Worm (Caenorhabditis elegans) whole organism, L3 larva: ENCODE measurements around the gene srh-1.

Experiments
- R02D3.7 ChIP-seq: fragments of 150-350 bp; optimal IDR thresholded peaks from 2 replicates; lab custom pipeline; 2014; ENCODE audit warnings: missing biosample characterization, missing genetic modification characterization
- ZK546.5 ChIP-seq: sonication (generic microtip); optimal IDR thresholded peaks from 2 replicates; lab custom pipeline; 2017; ENCODE audit warnings: missing biosample characterization, missing genetic modification characterization
- aly-2 ChIP-seq: fragments of 150-350 bp; optimal IDR thresholded peaks from 2 replicates; lab custom pipeline; 2014; ENCODE audit warnings: missing biosample characterization, missing genetic modification characterization
- ama-1 ChIP-seq: fragments of 150-350 bp; optimal IDR thresholded peaks from 2 replicates; lab custom pipeline; 2018
- ceh-16 ChIP-seq: sonication (generic microtip); optimal IDR thresholded peaks from 2 replicates; lab custom pipeline; 2017; ENCODE audit warnings: missing biosample characterization, missing genetic modification characterization
- ceh-82 ChIP-seq: fragments of 150-350 bp; optimal IDR thresholded peaks from 2 replicates; lab custom pipeline; 2014; ENCODE audit warnings: missing biosample characterization, missing genetic modification characterization
- ceh-9 ChIP-seq: sonication (generic microtip); optimal IDR thresholded peaks from 2 replicates; lab custom pipeline; 2018; ENCODE audit warnings: missing biosample characterization, missing genetic modification characterization
- daf-12 ChIP-seq: fragments of 150-350 bp; optimal IDR thresholded peaks from 2 replicates; lab custom pipeline; 2014; ENCODE audit warnings: missing biosample characterization, missing genetic modification reagents, missing genetic modification characterization
- egl-27 ChIP-seq: sonication (generic microtip); optimal IDR thresholded peaks from 4 replicates; lab custom pipeline; 2017; ENCODE audit warnings: missing biosample characterization, missing genetic modification reagents, missing genetic modification characterization
- egl-5 ChIP-seq: fragments of 150-350 bp; optimal IDR thresholded peaks from 2 replicates; lab custom pipeline; 2017; ENCODE audit warnings: missing biosample characterization, missing genetic modification reagents, missing genetic modification characterization, inconsistent platforms
- eor-1 ChIP-seq, 2 experiments: fragments of 150-350 bp; optimal IDR thresholded peaks; 2 replicates each; lab custom pipeline; 2014 to 2018; ENCODE audit warnings: missing biosample characterization in 2 of 2, missing genetic modification characterization in 2 of 2
- fkh-10 ChIP-seq: sonication (generic microtip); optimal IDR thresholded peaks from 2 replicates; lab custom pipeline; 2017; ENCODE audit warnings: missing biosample characterization, missing genetic modification reagents, missing genetic modification characterization
- fos-1 ChIP-seq: fragments of 150-350 bp; optimal IDR thresholded peaks from 2 replicates; lab custom pipeline; 2014; ENCODE audit warnings: missing biosample characterization, missing genetic modification characterization
- jun-1 ChIP-seq: fragments of 150-350 bp; optimal IDR thresholded peaks from 2 replicates; lab custom pipeline; 2014; ENCODE audit warnings: missing biosample characterization, missing genetic modification reagents, missing genetic modification characterization
- lin-15B ChIP-seq: fragments of 150-350 bp; optimal IDR thresholded peaks from 2 replicates; lab custom pipeline; 2014; ENCODE audit warnings: missing biosample characterization, missing genetic modification characterization
- lin-39 ChIP-seq: fragments of 150-350 bp; optimal IDR thresholded peaks from 2 replicates; lab custom pipeline; 2018; ENCODE audit warnings: missing biosample characterization, missing genetic modification reagents, missing genetic modification characterization
- mdl-1 ChIP-seq: fragments of 150-350 bp; optimal IDR thresholded peaks from 2 replicates; lab custom pipeline; 2014; ENCODE audit warnings: missing biosample characterization, missing genetic modification characterization
- nfya-1 ChIP-seq: sonication (generic microtip); optimal IDR thresholded peaks from 2 replicates; lab custom pipeline; 2017; ENCODE audit warnings: missing genetic modification characterization, mild to moderate bottlenecking, missing compliant biosample characterization, antibody characterized with exemption, moderate library complexity; ENCODE audit not compliant: insufficient read depth
- nhr-11 ChIP-seq: fragments of 150-350 bp; optimal IDR thresholded peaks from 2 replicates; lab custom pipeline; 2014; ENCODE audit warnings: missing biosample characterization, missing genetic modification characterization
- nhr-23 ChIP-seq: fragments of 150-350 bp; optimal IDR thresholded peaks from 2 replicates; lab custom pipeline; 2014; ENCODE audit warnings: missing biosample characterization, missing genetic modification reagents, missing genetic modification characterization
- nhr-237 ChIP-seq: fragments of 150-350 bp; optimal IDR thresholded peaks from 2 replicates; lab custom pipeline; 2014; ENCODE audit warnings: missing biosample characterization, missing genetic modification characterization
- nhr-25 ChIP-seq: sonication (generic microtip); optimal IDR thresholded peaks from 2 replicates; lab custom pipeline; 2017; ENCODE audit warnings: missing biosample characterization, missing genetic modification characterization
- nhr-67 ChIP-seq: fragments of 150-350 bp; optimal IDR thresholded peaks from 2 replicates; lab custom pipeline; 2014; ENCODE audit warnings: missing biosample characterization, missing genetic modification characterization
- nhr-76 ChIP-seq: fragments of 150-350 bp; sonication (generic microtip); optimal IDR thresholded peaks from 5 replicates; lab custom pipeline; 2014; ENCODE audit warnings: missing biosample characterization, missing genetic modification characterization
- nhr-77 ChIP-seq: fragments of 150-350 bp; optimal IDR thresholded peaks from 2 replicates; lab custom pipeline; 2014; ENCODE audit warnings: missing biosample characterization, missing genetic modification characterization
- pha-4 ChIP-seq: fragments of 150-350 bp; optimal IDR thresholded peaks from 2 replicates; lab custom pipeline; 2014; ENCODE audit warnings: missing biosample characterization, missing genetic modification reagents, missing genetic modification characterization
- sea-2 ChIP-seq: fragments of 150-350 bp; sonication (generic microtip); optimal IDR thresholded peaks from 4 replicates; lab custom pipeline; 2014; ENCODE audit warnings: missing biosample characterization, missing genetic modification reagents, missing genetic modification characterization
- skn-1 ChIP-seq: fragments of 150-350 bp; optimal IDR thresholded peaks from 2 replicates; lab custom pipeline; 2014; ENCODE audit warnings: missing biosample characterization, missing genetic modification characterization
- unc-62 ChIP-seq: fragments of 150-350 bp; sonication (generic microtip); optimal IDR thresholded peaks from 4 replicates; lab custom pipeline; 2014; ENCODE audit warnings: missing biosample characterization, missing genetic modification reagents, missing genetic modification characterization
- zag-1 ChIP-seq: fragments of 150-350 bp; optimal IDR thresholded peaks from 2 replicates; lab custom pipeline; 2014; ENCODE audit warnings: missing biosample characterization, missing genetic modification characterization
- ztf-11 ChIP-seq: fragments of 150-350 bp; optimal IDR thresholded peaks from 2 replicates; lab custom pipeline; 2014; ENCODE audit warnings: missing biosample characterization, missing genetic modification characterization

srh-1 gene

DNA sequence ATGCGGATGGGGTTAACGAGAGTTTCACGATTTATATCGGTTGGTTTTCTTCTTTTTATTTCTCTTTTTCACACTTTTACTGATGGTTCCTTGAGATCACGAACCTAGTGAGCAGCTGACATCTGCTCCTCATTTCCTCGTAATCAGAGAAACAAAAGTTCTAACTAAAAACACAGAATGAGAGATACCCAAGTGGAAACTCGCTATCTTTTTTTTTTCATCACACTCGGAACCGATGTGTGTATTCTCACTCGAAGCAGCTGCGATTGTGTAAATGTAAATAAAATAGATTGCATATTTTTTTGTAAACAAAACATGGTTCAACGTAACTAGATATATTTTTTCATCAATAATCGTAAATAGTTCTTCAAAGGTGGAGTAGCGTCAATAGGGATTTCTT lies 20.7 kb downstream of the srh-1 start:
- TF ChIP-seq pha-4 (tag; lab: Kevin White, UChicago) (peak; percentile 84), egl-5 (tag; lab: Kevin White, UChicago) (peak; percentile 48), sea-2 (GFP tag; lab: Kevin White, UChicago) (no peak), ceh-82 (tag; lab: Kevin White, UChicago) (no peak), nfya-1 (peak; percentile 18)

DNA sequence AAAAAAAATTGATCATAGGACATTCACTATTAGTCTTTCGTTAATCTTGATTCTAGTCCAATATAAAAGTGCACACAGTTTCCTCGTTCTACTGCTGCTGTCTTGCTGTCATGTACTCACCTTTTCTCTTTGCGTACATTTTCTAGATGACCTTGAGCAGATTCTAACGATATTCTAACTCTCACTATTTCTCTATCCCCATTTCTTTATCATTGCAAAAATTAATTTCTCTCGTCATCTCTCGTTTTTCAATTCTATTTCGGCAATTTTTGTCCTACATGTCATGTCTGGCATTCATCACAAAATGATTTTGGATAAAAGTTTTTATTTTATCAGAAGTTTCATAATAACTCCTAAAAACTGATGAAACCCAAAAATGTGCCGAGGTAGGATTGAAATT lies 23.1 kb downstream of the srh-1 start, which contains the start of gene ttll-5:
Gene ttll-5 (plus strand): TSS at position 288 of the 400 bp plus-strand sequence.
- TF ChIP-seq nhr-25 (peak; percentile 83), nhr-23 (tag; lab: Kevin White, UChicago) (no peak), nhr-76 (tag; lab: Kevin White, UChicago) (no peak), lin-15B (tag; lab: Kevin White, UChicago) (no peak), lin-39 (tag; lab: Kevin White, UChicago) (no peak), ama-1 (lab: Kevin White, UChicago) (no peak)
- TF ChIP-seq, all 47 proteins: peak for 1

DNA sequence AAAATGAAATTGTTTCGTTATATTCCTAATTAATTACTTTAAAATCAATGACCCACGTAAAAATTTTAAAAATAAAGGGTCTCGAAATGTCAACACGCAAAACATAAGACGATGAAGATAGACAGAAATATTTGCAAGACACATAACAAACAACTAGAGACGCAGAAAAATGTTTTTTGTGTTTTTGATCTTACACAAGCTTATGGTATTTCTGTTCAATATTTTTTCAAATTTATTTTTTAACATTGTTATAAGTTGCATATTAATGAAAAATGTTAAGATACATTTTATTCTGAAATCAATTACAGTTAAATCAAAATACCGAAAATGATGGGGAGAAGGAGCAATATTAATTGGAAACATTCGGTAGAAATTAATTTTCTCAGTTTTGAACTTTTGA lies 27.8 kb downstream of the srh-1 start, which contains the start of gene C55A6.3:
Gene C55A6.3 (minus strand): TSS at position 101 of the 400 bp plus-strand sequence.
- TF ChIP-seq ama-1 (lab: Kevin White, UChicago), result no peak
- TF ChIP-seq ZK546.5 (tag; lab: Kevin White, UChicago), result no peak
- no peak for TF ChIP-seq ceh-16
- TF ChIP-seq ceh-9 (tag; lab: Kevin White, UChicago), result no peak
- no peak for TF ChIP-seq nhr-77 (tag; lab: Kevin White, UChicago)
- TF ChIP-seq nhr-67 (tag; lab: Kevin White, UChicago), result no peak
- no peak for TF ChIP-seq aly-2
- peak; percentile 41 for TF ChIP-seq pha-4 (tag; lab: Kevin White, UChicago)

DNA sequence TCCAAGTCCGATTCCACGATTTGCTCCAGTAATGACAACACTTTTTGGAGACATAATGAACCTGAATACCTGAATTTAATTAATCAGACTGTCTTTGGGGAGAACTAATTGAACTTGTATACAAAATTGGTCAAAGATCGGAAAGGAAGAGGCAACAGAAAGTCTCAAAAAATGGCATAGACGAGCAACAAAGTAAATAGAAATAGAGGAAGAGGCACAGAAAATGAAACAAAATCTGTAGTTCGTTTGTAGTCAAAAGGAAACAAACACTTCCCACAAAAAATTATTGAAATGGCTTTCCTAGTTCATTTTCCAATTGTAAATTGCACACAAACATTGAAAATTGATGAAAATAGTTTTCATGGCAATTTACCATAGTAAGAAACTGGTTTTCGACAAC lies 29.0 kb downstream of the srh-1 start, which contains the start of gene C55A6.6:
Gene C55A6.6 (minus strand): TSS at position 61 of the 400 bp plus-strand sequence.
- TF ChIP-seq fkh-10 (GFP tag; lab: Kevin White, UChicago) (no peak), pha-4 (tag; lab: Kevin White, UChicago) (peak; percentile 93)

DNA sequence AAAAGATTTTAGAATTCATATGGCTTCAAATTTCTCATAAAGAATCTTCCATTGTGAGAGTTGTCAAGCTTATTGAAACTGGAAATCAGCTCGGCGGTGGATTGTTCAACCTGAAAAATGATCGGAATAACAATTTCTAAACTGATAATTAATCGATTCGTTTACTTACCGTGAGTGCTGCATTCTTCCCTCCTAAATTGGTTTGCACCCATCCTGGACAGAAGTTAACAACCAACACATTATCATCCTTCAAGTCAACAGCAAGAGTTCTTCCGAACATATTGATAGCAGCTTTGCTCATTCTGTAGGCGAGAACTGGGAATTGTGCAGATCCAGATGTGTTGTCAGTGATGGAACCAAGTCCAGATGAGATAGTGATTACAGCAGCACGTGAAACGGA lies 29.5 kb downstream of the srh-1 start:
- TF ChIP-seq nhr-237 (tag; lab: Kevin White, UChicago) (no peak), egl-27 (no peak), jun-1 (tag; lab: Kevin White, UChicago) (no peak), fos-1 (tag; lab: Kevin White, UChicago) (no peak), pha-4 (tag; lab: Kevin White, UChicago) (no peak), mdl-1 (tag; lab: Kevin White, UChicago) (no peak), unc-62 (no peak), nhr-11 (tag; lab: Kevin White, UChicago) (no peak), R02D3.7 (tag; lab: Kevin White, UChicago) (no peak)

DNA sequence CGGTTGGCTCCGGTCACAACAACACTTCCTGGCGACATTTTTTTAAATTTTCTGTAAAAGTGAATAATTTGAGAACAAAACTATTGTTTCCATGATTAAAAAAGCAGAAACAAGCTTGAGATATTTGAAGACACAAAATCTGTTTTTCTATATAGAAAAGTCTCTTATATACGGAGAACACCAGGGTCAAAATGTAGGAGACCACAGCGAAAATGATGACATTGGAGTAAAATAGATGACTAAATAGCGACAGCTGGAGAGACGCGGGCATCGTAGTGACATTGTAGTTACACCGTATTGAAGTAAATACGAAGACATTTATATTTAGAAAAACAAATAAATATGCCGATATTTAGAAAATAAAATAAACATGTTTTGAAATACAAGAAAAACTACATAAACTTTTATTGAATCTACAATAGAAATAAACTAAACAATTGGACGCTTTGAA lies 30.5 kb downstream of the srh-1 start, which contains the start of gene sdz-8:
Gene sdz-8 (minus strand): TSS at position 51 of the 451 bp plus-strand sequence.
- no peak for TF ChIP-seq nhr-11 (tag; lab: Kevin White, UChicago)
- no peak for TF ChIP-seq eor-1 (tag; optimal IDR thresholded peaks at IDR 0.05; lab: Kevin White, UChicago)
- no peak for TF ChIP-seq zag-1 (tag; lab: Kevin White, UChicago)
- no peak for TF ChIP-seq ztf-11 (tag; lab: Kevin White, UChicago)
- peak; percentile 80 for TF ChIP-seq skn-1 (tag; lab: Kevin White, UChicago)
- no peak for TF ChIP-seq unc-62
- TF ChIP-seq R02D3.7 (tag; lab: Kevin White, UChicago), result no peak
- peak; percentile 12 for TF ChIP-seq pha-4 (tag; lab: Kevin White, UChicago)
- no peak for TF ChIP-seq egl-27
- no peak for TF ChIP-seq ceh-16
- TF ChIP-seq nhr-23 (tag; lab: Kevin White, UChicago), result no peak

DNA sequence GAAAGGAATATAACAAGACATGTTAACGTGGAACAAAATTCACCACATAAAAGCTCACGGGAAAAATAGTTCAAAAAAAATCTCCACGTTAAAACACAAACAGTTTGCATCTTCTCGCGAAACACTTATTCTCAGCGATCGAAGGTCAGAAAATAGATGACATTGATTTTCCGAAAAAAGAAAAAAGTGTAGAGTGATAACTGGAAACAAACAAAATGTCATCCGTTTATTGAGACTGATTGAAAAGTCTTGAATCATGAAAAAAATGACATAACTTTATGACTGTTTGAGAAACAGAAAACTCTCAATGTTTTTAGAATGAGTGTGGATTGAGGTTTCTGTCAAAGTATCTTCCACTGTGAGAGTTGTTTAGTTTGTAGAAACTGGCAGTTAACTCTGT lies 32.1 kb downstream of the srh-1 start, which contains the start of gene C55A6.4:
Gene C55A6.4 (minus strand): TSS at position 101 of the 400 bp plus-strand sequence.
- no peak for TF ChIP-seq zag-1 (tag; lab: Kevin White, UChicago)
- TF ChIP-seq aly-2, result no peak
- no peak for TF ChIP-seq fkh-10 (GFP tag; lab: Kevin White, UChicago)
- no peak for TF ChIP-seq nhr-11 (tag; lab: Kevin White, UChicago)
- TF ChIP-seq nhr-23 (tag; lab: Kevin White, UChicago), result no peak
- no peak for TF ChIP-seq ama-1 (lab: Kevin White, UChicago)
- TF ChIP-seq daf-12 (tag; lab: Kevin White, UChicago), result no peak
- TF ChIP-seq jun-1 (tag; lab: Kevin White, UChicago), result no peak
